Fruit fly (Drosophila melanogaster): Measurements from ENCODE around the gene CG1544.

Gene CG1544

dm6 chr3R:31222125-31222889, 25.6 kb downstream of the CG1544 start (continued):
- TF ChIP-seq CG15514 (GFP tag; optimal IDR thresholded peaks at IDR 0.05): peak; percentile 70
- no peak for TF ChIP-seq CG11247 (GFP tag; IDR thresholded peaks at IDR 0.05)
- peak in 1 of 2 experiments; percentile 26 for TF ChIP-seq eve (GFP tag; optimal IDR thresholded peaks at IDR 0.05)
- no peak for TF ChIP-seq Dll (GFP tag; IDR thresholded peaks at IDR 0.05; ENCODE audit: partially characterized antibody)
- no peak for TF ChIP-seq HLHmδ (GFP tag; optimal IDR thresholded peaks at IDR 0.05)
- no peak for TF ChIP-seq Tbp (GFP tag; optimal IDR thresholded peaks at IDR 0.05)
- no peak for TF ChIP-seq hb (GFP tag; IDR thresholded peaks at IDR 0.05; ENCODE audit: partially characterized antibody)
- no peak for TF ChIP-seq ara (GFP tag; IDR thresholded peaks at IDR 0.05)
- TF ChIP-seq chinmo (GFP tag; IDR thresholded peaks at IDR 0.05; ENCODE audit: partially characterized antibody): no peak
- TF ChIP-seq MTF-1 (GFP tag; optimal IDR thresholded peaks at IDR 0.05; ENCODE audit: borderline replicate concordance): peak; percentile 53
- peak; percentile 76 for TF ChIP-seq tap (tag; optimal IDR thresholded peaks at IDR 0.05)
- TF ChIP-seq run (tag; optimal IDR thresholded peaks at IDR 0.05): peak; percentile 48
- peak; percentile 97 for TF ChIP-seq sens (GFP tag)
- peak; percentile 64 for TF ChIP-seq Usf (GFP tag; optimal IDR thresholded peaks at IDR 0.05)
- TF ChIP-seq CG4707 (GFP tag; optimal IDR thresholded peaks at IDR 0.05): peak; percentile 58
- TF ChIP-seq Max (GFP tag; optimal IDR thresholded peaks at IDR 0.05): peak; percentile 72
- TF ChIP-seq nerfin-2 (GFP tag; IDR thresholded peaks at IDR 0.05; ENCODE audit: partially characterized antibody): no peak
- TF ChIP-seq ttk (GFP tag; IDR thresholded peaks at IDR 0.05): no peak
- peak; percentile 90 for TF ChIP-seq CG9727 (GFP tag; optimal IDR thresholded peaks at IDR 0.05)
- peak; percentile 73 for TF ChIP-seq CG1602 (GFP tag; optimal IDR thresholded peaks at IDR 0.05)
- TF ChIP-seq CG13624 (GFP tag; optimal IDR thresholded peaks at IDR 0.05): peak; percentile 89
- TF ChIP-seq corto (GFP tag; optimal IDR thresholded peaks at IDR 0.05): no peak
- TF ChIP-seq slou (GFP tag; optimal IDR thresholded peaks at IDR 0.05): peak; percentile 75
- TF ChIP-seq psq (GFP tag; optimal IDR thresholded peaks at IDR 0.05): no peak
- TF ChIP-seq BtbVII (GFP tag; optimal IDR thresholded peaks at IDR 0.05): peak; percentile 70
- peak; percentile 74 for TF ChIP-seq CG12071 (GFP tag; optimal IDR thresholded peaks at IDR 0.05)
- no peak for TF ChIP-seq dimm (GFP tag; IDR thresholded peaks at IDR 0.05)
- TF ChIP-seq CG6854 (GFP tag; optimal IDR thresholded peaks at IDR 0.05): peak; percentile 48
- peak; percentile 38 for TF ChIP-seq Ets97D (GFP tag; optimal IDR thresholded peaks at IDR 0.05)
- peak; percentile 81 for TF ChIP-seq CG15011 (GFP tag; optimal IDR thresholded peaks at IDR 0.05)
- no peak for TF ChIP-seq ham (GFP tag; IDR thresholded peaks at IDR 0.05)
- peak; percentile 79 for TF ChIP-seq CG6765 (GFP tag; optimal IDR thresholded peaks at IDR 0.05)
- peak; percentile 74 for TF ChIP-seq odd (GFP tag; optimal IDR thresholded peaks at IDR 0.05)
- peak; percentile 79 for TF ChIP-seq HmgD (GFP tag; optimal IDR thresholded peaks at IDR 0.05)
- peak; percentile 75 for TF ChIP-seq CG8089 (GFP tag; optimal IDR thresholded peaks at IDR 0.05)
- TF ChIP-seq sug (tag; optimal IDR thresholded peaks at IDR 0.05): peak; percentile 72
- TF ChIP-seq danr (GFP tag; IDR thresholded peaks at IDR 0.05): no peak
- TF ChIP-seq HLH4C (GFP tag; IDR thresholded peaks at IDR 0.05; ENCODE audit: partially characterized antibody): no peak
- TF ChIP-seq Med (GFP tag): peak; percentile 97
- TF ChIP-seq CG5953 (GFP tag; IDR thresholded peaks at IDR 0.05): no peak
- no peak for TF ChIP-seq H15 (GFP tag; IDR thresholded peaks at IDR 0.05)
- TF ChIP-seq Mad (GFP tag; optimal IDR thresholded peaks at IDR 0.05): peak; percentile 65
- TF ChIP-seq CG9932 (GFP tag; IDR thresholded peaks at IDR 0.05): no peak
- peak; percentile 70 for TF ChIP-seq CG11398 (GFP tag; optimal IDR thresholded peaks at IDR 0.05)
- TF ChIP-seq so (GFP tag; IDR thresholded peaks at IDR 0.05): no peak
- peak in 1 of 2 experiments; percentile 20 for TF ChIP-seq tll (GFP tag; optimal IDR thresholded peaks at IDR 0.05)
- TF ChIP-seq Hr3 (GFP tag; optimal IDR thresholded peaks at IDR 0.05): peak; percentile 85
- peak; percentile 73 for TF ChIP-seq CG9437 (GFP tag; optimal IDR thresholded peaks at IDR 0.05)
- TF ChIP-seq Hr78 (GFP tag; optimal IDR thresholded peaks at IDR 0.05): peak in 1 of 2 experiments; percentile 16
